Fruit fly (Drosophila melanogaster): ENCODE measurements around the gene Or67d.

DNA sequence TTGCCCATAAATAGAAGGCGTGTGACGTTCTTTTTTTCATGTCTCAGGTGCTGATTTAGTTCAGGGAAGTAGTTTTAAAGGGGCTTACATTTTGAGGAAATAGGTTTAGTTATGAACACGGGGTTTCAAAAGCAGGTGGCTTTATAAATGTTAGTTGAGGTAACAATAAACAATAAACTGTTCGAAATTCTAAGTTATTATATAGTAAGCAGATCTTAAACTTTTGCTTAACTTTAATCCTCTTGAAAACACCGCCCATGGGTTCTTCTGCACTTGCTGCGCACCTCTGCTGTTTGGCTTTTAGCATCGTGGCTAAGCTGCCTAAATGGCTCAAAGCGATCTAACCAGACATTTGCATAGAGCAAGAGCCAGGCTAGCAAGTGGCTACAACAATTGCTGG lies 42.5 kb upstream of the Or67d start:
- TF ChIP-seq usp (GFP tag; optimal IDR thresholded peaks at IDR 0.05) (no peak), Abd-B (GFP tag; optimal IDR thresholded peaks at IDR 0.05) (no peak), Hr78 (GFP tag; optimal IDR thresholded peaks at IDR 0.05) (no peak), Dif (GFP tag; optimal IDR thresholded peaks at IDR 0.05; ENCODE audit: partially characterized antibody) (no peak), lola (GFP tag; optimal IDR thresholded peaks at IDR 0.05) (no peak), Dfd (GFP tag; optimal IDR thresholded peaks at IDR 0.05) (no peak), CrebA (GFP tag; optimal IDR thresholded peaks at IDR 0.05; ENCODE audit: borderline replicate concordance) (no peak), OdsH (GFP tag; optimal IDR thresholded peaks at IDR 0.05) (no peak), psq (GFP tag; optimal IDR thresholded peaks at IDR 0.05) (no peak), CG32264 (GFP tag; optimal IDR thresholded peaks at IDR 0.05) (no peak), br (GFP tag; optimal IDR thresholded peaks at IDR 0.05) (no peak), pan (optimal IDR thresholded peaks at IDR 0.05) (no peak), foxo (GFP tag; optimal IDR thresholded peaks at IDR 0.05) (no peak)
